Fruit fly (Drosophila melanogaster) whole organism, embryonic: ENCODE measurements around the gene CG15537.
A peak's percentile ranks its signal among the peaks of the same experiment; 100 is the strongest.

Source experiments
- ATbp ChIP-seq: fragments of 200-800 bp; sonication (Bioruptor generic); optimal IDR thresholded peaks from 2 replicates; lab custom pipeline; 2017; ENCODE audit warnings: missing biosample characterization, mild to moderate bottlenecking, missing genetic modification characterization, missing genetic modification reagents
- Ada2b ChIP-seq: fragments of 200-800 bp; sonication (Bioruptor generic); IDR thresholded peaks from 2 replicates; pipeline ENCODE4 v1.3.6; 2022; ENCODE audit warnings: missing biosample characterization, missing genetic modification characterization
- CG12391 ChIP-seq: fragments of 200-800 bp; sonication (Bioruptor generic); optimal IDR thresholded peaks from 3 replicates; lab custom pipeline; 2018; ENCODE audit warnings: missing biosample characterization, mild to moderate bottlenecking, missing genetic modification characterization, moderate library complexity
- CG15011 ChIP-seq: fragments of 200-800 bp; sonication (Bioruptor generic); optimal IDR thresholded peaks from 3 replicates; lab custom pipeline; 2018; ENCODE audit warnings: missing biosample characterization, mild to moderate bottlenecking, missing genetic modification characterization
- CG15269 ChIP-seq: fragments of 200-800 bp; sonication (Bioruptor generic); optimal IDR thresholded peaks from 2 replicates; lab custom pipeline; 2018; ENCODE audit warnings: missing biosample characterization, mild to moderate bottlenecking, missing genetic modification characterization, moderate library complexity
- CG16863 ChIP-seq: fragments of 200-800 bp; sonication (Bioruptor generic); optimal IDR thresholded peaks from 3 replicates; lab custom pipeline; 2016; ENCODE audit warnings: missing biosample characterization, missing genetic modification characterization
- CG17361 ChIP-seq: fragments of 200-800 bp; sonication (Bioruptor generic); IDR thresholded peaks from 3 replicates; pipeline ENCODE4 v1.3.6; 2022; ENCODE audit warnings: missing biosample characterization, missing genetic modification characterization
- CG1792 ChIP-seq: fragments of 200-800 bp; sonication (Bioruptor generic); optimal IDR thresholded peaks from 2 replicates; lab custom pipeline; 2016; ENCODE audit warnings: missing biosample characterization, missing genetic modification characterization
- CG18599 ChIP-seq: fragments of 200-800 bp; sonication (Bioruptor generic); optimal IDR thresholded peaks from 3 replicates; lab custom pipeline; 2017; ENCODE audit warnings: missing biosample characterization, missing genetic modification characterization, mild to moderate bottlenecking, moderate library complexity, missing genetic modification reagents
- CG2120 ChIP-seq: fragments of 200-800 bp; sonication (Bioruptor generic); optimal IDR thresholded peaks from 3 replicates; lab custom pipeline; 2016; ENCODE audit warnings: missing biosample characterization, missing genetic modification characterization
- CG2678 ChIP-seq: fragments of 200-800 bp; sonication (Bioruptor generic); optimal IDR thresholded peaks from 3 replicates; lab custom pipeline; 2019; ENCODE audit warnings: missing biosample characterization, mild to moderate bottlenecking, missing genetic modification characterization, moderate library complexity
- CG30403 ChIP-seq: fragments of 200-800 bp; sonication (Bioruptor generic); optimal IDR thresholded peaks from 3 replicates; lab custom pipeline; 2016; ENCODE audit warnings: missing biosample characterization, missing genetic modification characterization
- CG32767 ChIP-seq: fragments of 200-800 bp; sonication (Bioruptor generic); IDR thresholded peaks from 2 replicates; pipeline ENCODE4 v1.3.6; 2022; ENCODE audit warnings: missing biosample characterization, missing genetic modification characterization
- CG3281 ChIP-seq: fragments of 200-800 bp; sonication (Bioruptor generic); optimal IDR thresholded peaks from 3 replicates; lab custom pipeline; 2017; ENCODE audit warnings: missing biosample characterization, mild to moderate bottlenecking, missing genetic modification characterization
- CG4424 ChIP-seq: fragments of 200-800 bp; sonication (Bioruptor generic); optimal IDR thresholded peaks from 3 replicates; lab custom pipeline; 2016; ENCODE audit warnings: missing biosample characterization, missing genetic modification characterization
- CG6254 ChIP-seq: fragments of 200-800 bp; sonication (Bioruptor generic); optimal IDR thresholded peaks from 3 replicates; lab custom pipeline; 2017; ENCODE audit warnings: mild to moderate bottlenecking, missing biosample characterization, missing genetic modification reagents, missing genetic modification characterization
- CG6765 ChIP-seq: fragments of 200-800 bp; sonication (Bioruptor generic); optimal IDR thresholded peaks from 3 replicates; lab custom pipeline; 2017; ENCODE audit warnings: missing biosample characterization, mild to moderate bottlenecking, missing genetic modification characterization
- CG7839 ChIP-seq: fragments of 200-800 bp; sonication (Bioruptor generic); optimal IDR thresholded peaks from 3 replicates; lab custom pipeline; 2018; ENCODE audit warnings: missing biosample characterization, mild to moderate bottlenecking, missing genetic modification characterization, moderate library complexity
- CG7928 ChIP-seq: fragments of 200-800 bp; sonication (Bioruptor generic); optimal IDR thresholded peaks from 2 replicates; lab custom pipeline; 2017; ENCODE audit warnings: missing biosample characterization, mild to moderate bottlenecking, missing genetic modification characterization
- CG8089 ChIP-seq: fragments of 200-800 bp; sonication (Bioruptor generic); optimal IDR thresholded peaks from 3 replicates; lab custom pipeline; 2016; ENCODE audit warnings: missing biosample characterization, missing genetic modification characterization
- CG8765 ChIP-seq: fragments of 200-800 bp; sonication (Bioruptor generic); IDR thresholded peaks from 2 replicates; pipeline ENCODE4 v1.3.6; 2022; ENCODE audit warnings: missing biosample characterization, missing genetic modification characterization
- Chrac-16 ChIP-seq: fragments of 200-800 bp; sonication (Bioruptor generic); optimal IDR thresholded peaks from 3 replicates; lab custom pipeline; 2016; ENCODE audit warnings: missing biosample characterization, missing genetic modification characterization
- CoRest ChIP-seq: fragments of 200-800 bp; sonication (Bioruptor generic); optimal IDR thresholded peaks from 3 replicates; lab custom pipeline; 2018; ENCODE audit warnings: missing biosample characterization, mild to moderate bottlenecking, missing genetic modification characterization, moderate library complexity
- Dfd ChIP-seq, 2 experiments: fragments of >200 bp; optimal IDR thresholded peaks; 2 replicates each; lab custom pipeline; 2017; ENCODE audit warnings: missing biosample characterization in 2 of 2, missing genetic modification characterization in 2 of 2
- Dll ChIP-seq: fragments of 200-800 bp; sonication (Bioruptor generic); IDR thresholded peaks from 4 replicates; pipeline ENCODE4 v1.3.6; 2022; ENCODE audit warnings: missing biosample characterization, missing genetic modification characterization; ENCODE audit not compliant: partially characterized antibody
- HHEX ChIP-seq: fragments of 200-800 bp; sonication (Bioruptor generic); optimal IDR thresholded peaks from 3 replicates; lab custom pipeline; 2017; ENCODE audit warnings: missing biosample characterization, mild to moderate bottlenecking, missing genetic modification characterization, missing genetic modification reagents
- Hand ChIP-seq: fragments of 200-800 bp; sonication (Bioruptor generic); optimal IDR thresholded peaks from 2 replicates; lab custom pipeline; 2017; ENCODE audit warnings: mild to moderate bottlenecking, missing biosample characterization, missing genetic modification reagents, missing genetic modification characterization
- Hr78 ChIP-seq, 2 experiments: fragments of 200-800 bp in 1 of 2; fragments of >200 bp in 1 of 2; sonication (Bioruptor generic) in 1 of 2; optimal IDR thresholded peaks; 2 replicates each; lab custom pipeline; 2017 to 2019; ENCODE audit warnings: missing biosample characterization in 2 of 2, missing genetic modification characterization in 2 of 2, mild to moderate bottlenecking in 1 of 2, moderate library complexity in 1 of 2
- Nf-YB ChIP-seq: fragments of 200-800 bp; sonication (Bioruptor generic); optimal IDR thresholded peaks from 3 replicates; lab custom pipeline; 2019; ENCODE audit warnings: missing biosample characterization, mild to moderate bottlenecking, missing genetic modification characterization, moderate library complexity
- Oaz ChIP-seq: fragments of 200-800 bp; sonication (Bioruptor generic); IDR thresholded peaks from 2 replicates; pipeline ENCODE4 v1.3.6; 2022; ENCODE audit warnings: missing biosample characterization, missing genetic modification characterization
- TFAM ChIP-seq: fragments of 200-800 bp; sonication (Bioruptor generic); optimal IDR thresholded peaks from 2 replicates; lab custom pipeline; 2017; ENCODE audit warnings: missing biosample characterization, missing genetic modification characterization, inconsistent platforms
- Tbp ChIP-seq: fragments of >200 bp; optimal IDR thresholded peaks from 2 replicates; lab custom pipeline; 2018; ENCODE audit warnings: missing biosample characterization, missing genetic modification characterization
- al ChIP-seq: fragments of 200-800 bp; sonication (Bioruptor generic); IDR thresholded peaks from 2 replicates; pipeline ENCODE4 v1.3.6; 2022; ENCODE audit warnings: missing biosample characterization, missing genetic modification characterization
- crp ChIP-seq, 2 experiments: fragments of 200-800 bp; sonication (Bioruptor generic); optimal IDR thresholded peaks; 2 replicates in 1 of 2; 3 replicates in 1 of 2; lab custom pipeline; 2017; ENCODE audit warnings: missing biosample characterization in 2 of 2, missing genetic modification characterization in 2 of 2, mild to moderate bottlenecking in 1 of 2, moderate library complexity in 1 of 2
- dati ChIP-seq: fragments of 200-800 bp; sonication (Bioruptor generic); IDR thresholded peaks from 2 replicates; pipeline ENCODE4 v1.3.6; 2022; ENCODE audit warnings: missing biosample characterization, missing genetic modification characterization
- dimm ChIP-seq: fragments of 200-800 bp; sonication (Bioruptor generic); IDR thresholded peaks from 2 replicates; pipeline ENCODE4 v1.3.6; 2022; ENCODE audit warnings: missing biosample characterization, missing genetic modification characterization
- dysf ChIP-seq: fragments of 200-800 bp; sonication (Bioruptor generic); IDR thresholded peaks from 3 replicates; pipeline ENCODE4 v1.3.6; 2022; ENCODE audit warnings: missing biosample characterization, missing genetic modification characterization
- emc ChIP-seq: fragments of 200-800 bp; sonication (Bioruptor generic); optimal IDR thresholded peaks from 2 replicates; lab custom pipeline; 2016; ENCODE audit warnings: missing biosample characterization, missing genetic modification characterization
- ham ChIP-seq: fragments of 200-800 bp; sonication (Bioruptor generic); IDR thresholded peaks from 2 replicates; pipeline ENCODE4 v1.3.6; 2022; ENCODE audit warnings: missing biosample characterization, missing genetic modification characterization
- hbn ChIP-seq: fragments of 200-800 bp; sonication (Bioruptor generic); IDR thresholded peaks from 2 replicates; pipeline ENCODE4 v1.3.6; 2022; ENCODE audit warnings: missing biosample characterization, missing genetic modification characterization; ENCODE audit not compliant: partially characterized antibody
- lbe ChIP-seq: fragments of 200-800 bp; sonication (Bioruptor generic); optimal IDR thresholded peaks from 2 replicates; lab custom pipeline; 2016; ENCODE audit warnings: missing biosample characterization, mild to moderate bottlenecking, missing genetic modification characterization
- lilli ChIP-seq: fragments of 200-800 bp; sonication (Bioruptor generic); optimal IDR thresholded peaks from 3 replicates; lab custom pipeline; 2016; ENCODE audit warnings: missing biosample characterization, missing genetic modification characterization
- odd ChIP-seq: fragments of 200-800 bp; sonication (Bioruptor generic); optimal IDR thresholded peaks from 2 replicates; lab custom pipeline; 2017; ENCODE audit warnings: missing biosample characterization, mild to moderate bottlenecking, missing genetic modification characterization
- pan ChIP-seq, 4 experiments: fragments of >200 bp in 3 of 4; fragments of 200-800 bp in 1 of 4; sonication (Bioruptor generic) in 1 of 4; optimal IDR thresholded peaks in 3 of 4; IDR thresholded peaks in 1 of 4; 2 replicates each; pipeline versions ENCODE4 v1.3.6 to Lab custom; 2017 to 2022; ENCODE audit warnings: missing biosample characterization in 2 of 4, missing genetic modification characterization in 2 of 4, mixed read lengths in 1 of 4
- pho ChIP-seq: fragments of 200-800 bp; sonication (Bioruptor generic); optimal IDR thresholded peaks from 2 replicates; lab custom pipeline; 2016; ENCODE audit warnings: missing biosample characterization, missing genetic modification characterization
- sc ChIP-seq, 3 experiments: fragments of >200 bp in 2 of 3; fragments of 200-800 bp in 1 of 3; sonication (Bioruptor generic) in 1 of 3; optimal IDR thresholded peaks; 2 replicates in 2 of 3; 3 replicates in 1 of 3; lab custom pipeline; 2017; ENCODE audit warnings: mild to moderate bottlenecking in 1 of 3, missing biosample characterization in 1 of 3, missing genetic modification characterization in 1 of 3, missing genetic modification reagents in 1 of 3
- seq ChIP-seq: fragments of 200-800 bp; sonication (Bioruptor generic); IDR thresholded peaks from 2 replicates; pipeline ENCODE4 v1.3.6; 2022; ENCODE audit warnings: missing biosample characterization, missing genetic modification characterization
- tx ChIP-seq: fragments of 200-800 bp; sonication (Bioruptor generic); optimal IDR thresholded peaks from 2 replicates; lab custom pipeline; 2016; ENCODE audit warnings: missing biosample characterization, missing genetic modification characterization
- zfh2 ChIP-seq: fragments of 200-800 bp; sonication (Bioruptor generic); optimal IDR thresholded peaks from 2 replicates; lab custom pipeline; 2016; ENCODE audit warnings: missing biosample characterization, missing genetic modification characterization

Gene CG15537

DNA sequence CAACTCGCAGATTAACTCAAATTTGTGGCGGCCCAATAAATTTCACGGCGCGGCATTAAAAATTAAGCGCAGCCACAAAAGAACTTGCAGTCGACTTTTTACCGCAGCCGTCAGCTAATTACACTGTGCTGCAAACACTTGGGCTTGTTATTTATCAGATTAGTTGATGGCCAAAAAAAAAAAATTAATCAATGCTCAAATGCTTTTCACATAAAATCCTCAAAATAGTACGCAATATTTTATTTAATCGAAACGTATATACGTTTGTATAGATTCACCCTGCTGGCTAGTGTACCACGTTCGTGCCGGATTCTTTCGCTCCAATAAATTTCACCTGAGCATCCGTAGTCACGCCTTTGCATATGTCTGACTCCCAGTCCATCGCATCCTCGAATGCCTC is 29.6 kb downstream of the CG15537 start (continued):
- TF ChIP-seq Dll (GFP tag; lab: Robert Waterston, UW) = no peak
- TF ChIP-seq CG12391 = peak; percentile 59
- TF ChIP-seq Oaz (GFP tag; lab: Robert Waterston, UW) = no peak
- TF ChIP-seq zfh2 (GFP tag; lab: Kevin White, UChicago) = no peak
- TF ChIP-seq seq (GFP tag; lab: Robert Waterston, UW) = 0 out of 2 replicates have a peak, but pooled peaks have one; percentile 22
- TF ChIP-seq CG6254 (GFP tag; lab: Kevin White, UChicago) = peak; percentile 66
- no peak for TF ChIP-seq sc (optimal IDR thresholded peaks at IDR 0.05; lab: Kevin White, UChicago)
- TF ChIP-seq sc (GFP tag; optimal IDR thresholded peaks at IDR 0.05; lab: Kevin White, UChicago) = no peak
- no peak for TF ChIP-seq Chrac-16 (GFP tag; lab: Kevin White, UChicago)
- peak; percentile 25 for TF ChIP-seq CG8089
- peak; percentile 62 for TF ChIP-seq CG2678
- peak; percentile 60 for TF ChIP-seq CG4424 (GFP tag; lab: Kevin White, UChicago)
- TF ChIP-seq CG3281 = no peak
- 0 out of 2 replicates have a peak, but pooled peaks have one; percentile 23 for TF ChIP-seq CG32767 (GFP tag; lab: Robert Waterston, UW)
- TF ChIP-seq emc (GFP tag; lab: Kevin White, UChicago) = no peak
- no peak for TF ChIP-seq pan (optimal IDR thresholded peaks at IDR 0.05; lab: Kevin White, UChicago)
- peak in 1 of 2 experiments; percentile 75 for TF ChIP-seq pan (GFP tag; optimal IDR thresholded peaks at IDR 0.05 in 1 of 2, IDR thresholded peaks at IDR 0.05 in 1 of 2)
- TF ChIP-seq CG15269 (tag; lab: Kevin White, UChicago) = peak; percentile 47
- no peak for TF ChIP-seq Nf-YB (GFP tag; lab: Kevin White, UChicago)
- TF ChIP-seq CG16863 (GFP tag; lab: Kevin White, UChicago) = peak; percentile 45
- TF ChIP-seq Tbp = no peak
- TF ChIP-seq odd (GFP tag; lab: Kevin White, UChicago) = no peak
- TF ChIP-seq ATbp (GFP tag; lab: Kevin White, UChicago) = peak; percentile 49
- TF ChIP-seq CG8765 (GFP tag; lab: Robert Waterston, UW) = peak; percentile 56; the same call in 1 of the 2 replicates
- peak; percentile 50; the same call in 2 of the 3 replicates for TF ChIP-seq CG17361 (GFP tag; lab: Robert Waterston, UW)
- peak; percentile 38; the same call in 1 of the 2 replicates for TF ChIP-seq Ada2b (GFP tag; lab: Robert Waterston, UW)
- TF ChIP-seq CG18599 = peak; percentile 63
- no peak for TF ChIP-seq hbn (GFP tag; lab: Robert Waterston, UW)
- TF ChIP-seq dysf (GFP tag; lab: Robert Waterston, UW) = peak; percentile 62; the same call in 1 of the 3 replicates
- TF ChIP-seq tx (GFP tag; lab: Kevin White, UChicago) = no peak
- TF ChIP-seq TFAM (GFP tag; lab: Kevin White, UChicago) = no peak
- TF ChIP-seq dati = no peak
- no peak for TF ChIP-seq dimm (GFP tag; lab: Robert Waterston, UW)
- TF ChIP-seq pho (GFP tag; lab: Kevin White, UChicago) = no peak
- no peak for TF ChIP-seq CG7928
- peak; percentile 36 for TF ChIP-seq CoRest (tag; lab: Kevin White, UChicago)
- peak; percentile 54 for TF ChIP-seq CG30403 (GFP tag; lab: Kevin White, UChicago)
- no peak for TF ChIP-seq Dfd (GFP tag; optimal IDR thresholded peaks at IDR 0.05; lab: Kevin White, UChicago)
- no peak for TF ChIP-seq ham (GFP tag; lab: Robert Waterston, UW)
- TF ChIP-seq CG2120 (GFP tag; lab: Kevin White, UChicago) = peak; percentile 25
- TF ChIP-seq CG1792 (GFP tag; lab: Kevin White, UChicago) = peak; percentile 8
- no peak for TF ChIP-seq Hand (GFP tag; lab: Kevin White, UChicago)
- TF ChIP-seq CG6765 = no peak
- no peak for TF ChIP-seq crp (GFP tag; optimal IDR thresholded peaks at IDR 0.05; lab: Kevin White, UChicago)
- no peak for TF ChIP-seq lilli (GFP tag; lab: Kevin White, UChicago)
- peak; percentile 65 for TF ChIP-seq CG7839 (tag; lab: Kevin White, UChicago)
- TF ChIP-seq Hr78 (GFP tag; optimal IDR thresholded peaks at IDR 0.05; lab: Kevin White, UChicago) = no peak
- peak; percentile 24 for TF ChIP-seq CG15011 (GFP tag; lab: Kevin White, UChicago)
- TF ChIP-seq HHEX (GFP tag; lab: Kevin White, UChicago) = peak; percentile 28
- no peak for TF ChIP-seq al (GFP tag; lab: Robert Waterston, UW)
- no peak for TF ChIP-seq lbe
